Fruit fly (Drosophila melanogaster) whole organism, embryonic: ENCODE results near the gene Traf-like.
A peak's percentile ranks its signal among the peaks of the same experiment; 100 is the strongest.

Experiments used
- Ada2b ChIP-seq: fragments of 200-800 bp; sonication (Bioruptor generic); IDR thresholded peaks from 2 replicates; pipeline ENCODE4 v1.3.6; 2022; ENCODE audit warnings: missing biosample characterization, missing genetic modification characterization
- CG11247 ChIP-seq: fragments of 200-800 bp; sonication (Bioruptor generic); IDR thresholded peaks from 2 replicates; pipeline ENCODE4 v1.3.6; 2022; ENCODE audit warnings: missing biosample characterization, missing genetic modification characterization
- CG11504 ChIP-seq: fragments of 200-800 bp; sonication (Bioruptor generic); optimal IDR thresholded peaks from 3 replicates; lab custom pipeline; 2019; ENCODE audit warnings: missing biosample characterization, mild to moderate bottlenecking, missing genetic modification characterization, moderate library complexity
- CG11560 ChIP-seq: fragments of 200-800 bp; sonication (Bioruptor generic); IDR thresholded peaks from 3 replicates; pipeline ENCODE4 v1.3.6; 2022; ENCODE audit warnings: missing biosample characterization, missing genetic modification characterization
- CG11696 ChIP-seq: fragments of 200-800 bp; sonication (Bioruptor generic); IDR thresholded peaks from 2 replicates; pipeline ENCODE4 v1.3.6; 2022; ENCODE audit warnings: missing biosample characterization, missing genetic modification characterization
- CG12299 ChIP-seq: fragments of 200-800 bp; sonication (Bioruptor generic); optimal IDR thresholded peaks from 2 replicates; lab custom pipeline; 2018; ENCODE audit warnings: missing biosample characterization, mild to moderate bottlenecking, missing genetic modification characterization
- CG12744 ChIP-seq: fragments of 200-800 bp; sonication (Bioruptor generic); optimal IDR thresholded peaks from 2 replicates; lab custom pipeline; 2016; ENCODE audit warnings: missing biosample characterization, missing genetic modification characterization
- CG13424 ChIP-seq: fragments of 200-800 bp; sonication (Bioruptor generic); optimal IDR thresholded peaks from 2 replicates; lab custom pipeline; 2019; ENCODE audit warnings: missing biosample characterization, mild to moderate bottlenecking, missing genetic modification characterization, moderate library complexity
- CG13775 ChIP-seq: fragments of 200-800 bp; sonication (Bioruptor generic); optimal IDR thresholded peaks from 3 replicates; lab custom pipeline; 2017; ENCODE audit warnings: missing biosample characterization, mild to moderate bottlenecking, missing genetic modification characterization
- CG14710 ChIP-seq: fragments of 200-800 bp; sonication (Bioruptor generic); optimal IDR thresholded peaks from 3 replicates; lab custom pipeline; 2019; ENCODE audit warnings: missing biosample characterization, mild to moderate bottlenecking, missing genetic modification characterization, moderate library complexity
- CG17328 ChIP-seq: fragments of 200-800 bp; sonication (Bioruptor generic); IDR thresholded peaks from 2 replicates; pipeline ENCODE4 v1.3.6; 2022; ENCODE audit warnings: missing biosample characterization, missing genetic modification characterization
- CG2712 ChIP-seq: fragments of 200-800 bp; optimal IDR thresholded peaks from 3 replicates; lab custom pipeline; 2019; ENCODE audit warnings: missing biosample characterization, mild to moderate bottlenecking, missing genetic modification characterization, moderate library complexity
- CG3838 ChIP-seq: fragments of 200-800 bp; sonication (Bioruptor generic); optimal IDR thresholded peaks from 3 replicates; lab custom pipeline; 2016; ENCODE audit warnings: missing biosample characterization, missing genetic modification characterization
- CG42726 ChIP-seq: fragments of 200-800 bp; sonication (Bioruptor generic); IDR thresholded peaks from 2 replicates; pipeline ENCODE4 v1.3.6; 2022; ENCODE audit warnings: missing biosample characterization, missing genetic modification characterization; ENCODE audit not compliant: partially characterized antibody
- CG8924 ChIP-seq: fragments of 200-800 bp; optimal IDR thresholded peaks from 3 replicates; lab custom pipeline; 2019; ENCODE audit warnings: missing biosample characterization, mild to moderate bottlenecking, missing genetic modification characterization, moderate library complexity
- CG9609 ChIP-seq: fragments of 200-800 bp; sonication (Bioruptor generic); optimal IDR thresholded peaks from 3 replicates; lab custom pipeline; 2016; ENCODE audit warnings: missing biosample characterization, missing genetic modification characterization
- CG9876 ChIP-seq: fragments of 200-800 bp; sonication (Bioruptor generic); optimal IDR thresholded peaks from 2 replicates; lab custom pipeline; 2016; ENCODE audit warnings: missing biosample characterization, missing genetic modification characterization
- CHES-1-like ChIP-seq: fragments of 200-800 bp; sonication (Bioruptor generic); optimal IDR thresholded peaks from 2 replicates; lab custom pipeline; 2016; ENCODE audit warnings: missing biosample characterization, missing genetic modification characterization
- CoRest ChIP-seq: fragments of 200-800 bp; sonication (Bioruptor generic); optimal IDR thresholded peaks from 3 replicates; lab custom pipeline; 2018; ENCODE audit warnings: missing biosample characterization, mild to moderate bottlenecking, missing genetic modification characterization, moderate library complexity
- CrebB ChIP-seq: fragments of 200-800 bp; sonication (Bioruptor generic); optimal IDR thresholded peaks from 3 replicates; lab custom pipeline; 2018; ENCODE audit warnings: missing biosample characterization, mild to moderate bottlenecking, missing genetic modification characterization
- D ChIP-seq, 2 experiments: fragments of 200-800 bp in 1 of 2; fragments of >200 bp in 1 of 2; sonication (Bioruptor generic) in 1 of 2; optimal IDR thresholded peaks; 2 replicates in 1 of 2; 3 replicates in 1 of 2; lab custom pipeline; 2017; ENCODE audit warnings: mild to moderate bottlenecking in 1 of 2, missing biosample characterization in 1 of 2, missing genetic modification characterization in 1 of 2, missing genetic modification reagents in 1 of 2
- Fer1 ChIP-seq: fragments of 200-800 bp; sonication (Bioruptor generic); optimal IDR thresholded peaks from 2 replicates; lab custom pipeline; 2017; ENCODE audit warnings: missing biosample characterization, mild to moderate bottlenecking, missing genetic modification characterization
- Gsc ChIP-seq: fragments of 200-800 bp; sonication (Bioruptor generic); IDR thresholded peaks from 2 replicates; pipeline ENCODE4 v1.3.6; 2022; ENCODE audit warnings: missing biosample characterization, missing genetic modification characterization
- HLH3B ChIP-seq: fragments of 200-800 bp; sonication (Bioruptor generic); IDR thresholded peaks from 2 replicates; pipeline ENCODE4 v1.3.6; 2022; ENCODE audit warnings: missing biosample characterization, missing genetic modification characterization
- Hr3 ChIP-seq: fragments of 200-800 bp; sonication (Bioruptor generic); optimal IDR thresholded peaks from 3 replicates; lab custom pipeline; 2016; ENCODE audit warnings: missing biosample characterization, missing genetic modification characterization
- MTF-1 ChIP-seq: fragments of 200-800 bp; sonication (Bioruptor generic); optimal IDR thresholded peaks from 2 replicates; lab custom pipeline; 2018; ENCODE audit warnings: missing biosample characterization, mild to moderate bottlenecking, missing genetic modification characterization, borderline replicate concordance
- Mad ChIP-seq: fragments of 200-800 bp; sonication (Bioruptor generic); optimal IDR thresholded peaks from 2 replicates; lab custom pipeline; 2016; ENCODE audit warnings: missing biosample characterization, missing genetic modification characterization
- NC2β ChIP-seq: fragments of 200-800 bp; sonication (Bioruptor generic); optimal IDR thresholded peaks from 2 replicates; lab custom pipeline; 2016; ENCODE audit warnings: missing biosample characterization, missing genetic modification characterization
- Nf-YA ChIP-seq: fragments of 200-800 bp; sonication (Bioruptor generic); IDR thresholded peaks from 2 replicates; pipeline ENCODE4 v1.3.6; 2022; ENCODE audit warnings: missing biosample characterization, missing genetic modification characterization
- NfI ChIP-seq: fragments of 200-800 bp; sonication (Bioruptor generic); optimal IDR thresholded peaks from 3 replicates; lab custom pipeline; 2018; ENCODE audit warnings: missing biosample characterization, mild to moderate bottlenecking, missing genetic modification characterization, moderate library complexity
- Xbp1 ChIP-seq: fragments of 200-800 bp; sonication (Bioruptor generic); optimal IDR thresholded peaks from 3 replicates; lab custom pipeline; 2016; ENCODE audit warnings: missing biosample characterization, mild to moderate bottlenecking, missing genetic modification characterization
- Xrp1 ChIP-seq: fragments of 200-800 bp; sonication (Bioruptor generic); IDR thresholded peaks from 2 replicates; pipeline ENCODE4 v1.3.6; 2022; ENCODE audit warnings: missing biosample characterization, missing genetic modification characterization
- cad ChIP-seq: fragments of >200 bp; optimal IDR thresholded peaks from 2 replicates; lab custom pipeline; 2017; ENCODE audit warnings: missing biosample characterization, missing genetic modification characterization
- crol ChIP-seq: fragments of 200-800 bp; sonication (Bioruptor generic); IDR thresholded peaks from 2 replicates; pipeline ENCODE4 v1.3.6; 2022; ENCODE audit warnings: missing biosample characterization, missing genetic modification characterization
- crp ChIP-seq, 2 experiments: fragments of 200-800 bp; sonication (Bioruptor generic); optimal IDR thresholded peaks; 2 replicates in 1 of 2; 3 replicates in 1 of 2; lab custom pipeline; 2017; ENCODE audit warnings: missing biosample characterization in 2 of 2, missing genetic modification characterization in 2 of 2, mild to moderate bottlenecking in 1 of 2, moderate library complexity in 1 of 2
- dm ChIP-seq: fragments of 200-800 bp; sonication (Bioruptor generic); optimal IDR thresholded peaks from 3 replicates; lab custom pipeline; 2016; ENCODE audit warnings: missing biosample characterization, missing genetic modification characterization
- eve ChIP-seq, 2 experiments: fragments of >200 bp; optimal IDR thresholded peaks; 2 replicates each; lab custom pipeline; 2017; ENCODE audit warnings: missing biosample characterization in 2 of 2, missing genetic modification characterization in 2 of 2
- fd3F ChIP-seq: fragments of 200-800 bp; sonication (Bioruptor generic); optimal IDR thresholded peaks from 2 replicates; lab custom pipeline; 2018; ENCODE audit warnings: missing biosample characterization, mild to moderate bottlenecking, missing genetic modification characterization, moderate library complexity
- hb ChIP-seq: fragments of 200-800 bp; sonication (Bioruptor generic); IDR thresholded peaks from 3 replicates; pipeline ENCODE4 v1.3.6; 2022; ENCODE audit warnings: missing biosample characterization, missing genetic modification characterization; ENCODE audit not compliant: partially characterized antibody
- lola ChIP-seq, 3 experiments: fragments of >200 bp in 2 of 3; fragments of 200-800 bp in 1 of 3; sonication (Bioruptor generic) in 1 of 3; optimal IDR thresholded peaks; 2 replicates each; lab custom pipeline; 2017 to 2019; ENCODE audit warnings: missing biosample characterization in 3 of 3, missing genetic modification characterization in 3 of 3, mild to moderate bottlenecking in 1 of 3, moderate library complexity in 1 of 3
- pnt ChIP-seq: fragments of 200-800 bp; sonication (Bioruptor generic); optimal IDR thresholded peaks from 3 replicates; lab custom pipeline; 2016; ENCODE audit warnings: missing biosample characterization, missing genetic modification characterization
- prd ChIP-seq, 3 experiments: fragments of >200 bp in 2 of 3; fragments of 200-800 bp in 1 of 3; sonication (Bioruptor generic) in 1 of 3; optimal IDR thresholded peaks in 2 of 3; IDR thresholded peaks in 1 of 3; 2 replicates in 2 of 3; 3 replicates in 1 of 3; pipeline versions ENCODE4 v1.3.6 to Lab custom; 2017 to 2022; ENCODE audit warnings: missing biosample characterization in 1 of 3, missing genetic modification characterization in 1 of 3
- row ChIP-seq: fragments of 200-800 bp; sonication (Bioruptor generic); IDR thresholded peaks from 3 replicates; pipeline ENCODE4 v1.3.6; 2022; ENCODE audit warnings: missing biosample characterization, missing genetic modification characterization
- slbo ChIP-seq: fragments of 200-800 bp; sonication (Bioruptor generic); IDR thresholded peaks from 2 replicates; pipeline ENCODE4 v1.3.6; 2022; ENCODE audit warnings: missing biosample characterization, missing genetic modification characterization
- sr ChIP-seq: fragments of 200-800 bp; sonication (Bioruptor generic); IDR thresholded peaks from 3 replicates; pipeline ENCODE4 v1.3.6; 2022; ENCODE audit warnings: missing biosample characterization, missing genetic modification characterization
- tna ChIP-seq: fragments of 200-800 bp; sonication (Bioruptor generic); IDR thresholded peaks from 2 replicates; pipeline ENCODE4 v1.3.6; 2022; ENCODE audit warnings: missing biosample characterization, missing genetic modification characterization; ENCODE audit not compliant: partially characterized antibody
- wdn ChIP-seq: fragments of 200-800 bp; sonication (Bioruptor generic); IDR thresholded peaks from 2 replicates; pipeline ENCODE4 v1.3.6; 2022; ENCODE audit warnings: missing biosample characterization, missing genetic modification characterization

Gene Traf-like

DNA sequence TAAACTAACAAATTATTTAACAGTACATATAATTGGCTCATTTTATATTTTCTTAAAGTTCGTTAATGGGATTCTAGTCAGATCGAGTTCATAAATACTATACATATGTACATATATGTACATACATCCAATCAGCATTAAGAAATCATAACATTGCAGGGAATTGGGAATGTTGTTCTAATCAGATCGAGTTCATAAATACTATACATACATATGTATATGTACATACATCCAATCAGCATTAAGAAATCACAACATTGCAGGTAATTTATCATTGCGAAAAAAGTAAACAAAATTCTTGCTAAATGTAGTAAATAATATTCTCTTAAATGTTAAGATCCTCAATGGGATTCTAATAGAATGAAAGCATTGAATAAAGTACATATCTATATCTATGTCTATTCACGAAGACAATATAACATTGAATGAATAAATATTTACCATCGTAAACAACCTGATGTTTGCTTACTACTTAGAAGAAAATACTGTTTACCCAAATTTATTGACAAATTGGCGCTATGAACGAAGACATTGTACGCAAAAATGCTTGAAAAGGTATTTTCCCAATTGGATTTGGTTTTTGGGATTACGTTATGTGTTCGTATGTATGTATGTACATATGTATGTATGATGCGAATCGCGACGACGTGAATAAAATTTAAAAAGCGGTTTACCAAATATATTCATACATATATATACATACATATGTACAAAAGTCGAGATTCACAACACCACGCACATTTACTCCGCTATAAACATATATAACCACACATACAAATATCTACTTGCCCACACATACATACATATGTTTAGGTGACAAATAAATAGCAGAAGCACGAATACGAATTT, 31.0 kb upstream of the Traf-like start (continued):
- TF ChIP-seq CG9609 (GFP tag; lab: Kevin White, UChicago) = no peak
- TF ChIP-seq CG11504 (tag; lab: Kevin White, UChicago) = no peak
- TF ChIP-seq CG8924 (tag; lab: Kevin White, UChicago) = peak; percentile 78
- TF ChIP-seq prd (optimal IDR thresholded peaks at IDR 0.05; lab: Kevin White, UChicago) = no peak
- TF ChIP-seq prd (GFP tag; IDR thresholded peaks at IDR 0.05; lab: Robert Waterston, UW) = peak; percentile 12; the same call in 1 of the 3 replicates
- TF ChIP-seq Fer1 = peak; percentile 92
- no peak for TF ChIP-seq hb (GFP tag; lab: Robert Waterston, UW)
- peak; percentile 66 for TF ChIP-seq CG3838
- TF ChIP-seq CG11696 (GFP tag; lab: Robert Waterston, UW) = no peak
- TF ChIP-seq wdn (GFP tag; lab: Robert Waterston, UW) = peak; percentile 47; the same call in 1 of the 2 replicates
- peak; percentile 58; the same call in 1 of the 2 replicates for TF ChIP-seq HLH3B (GFP tag; lab: Robert Waterston, UW)
- TF ChIP-seq crol (GFP tag; lab: Robert Waterston, UW) = no peak
- TF ChIP-seq CG14710 (tag; lab: Kevin White, UChicago) = peak; percentile 78
- TF ChIP-seq CG11560 (tag; lab: Robert Waterston, UW) = no peak
- TF ChIP-seq cad (GFP tag; lab: Kevin White, UChicago) = no peak
- TF ChIP-seq CG13424 (tag; lab: Kevin White, UChicago) = peak; percentile 72
- peak; percentile 82 for TF ChIP-seq Xrp1 (GFP tag; lab: Robert Waterston, UW)
- peak in 1 of 3 experiments; percentile 71 for TF ChIP-seq lola (GFP tag; optimal IDR thresholded peaks at IDR 0.05; lab: Kevin White, UChicago)
- no peak for TF ChIP-seq CoRest (tag; lab: Kevin White, UChicago)
- TF ChIP-seq dm (GFP tag; lab: Kevin White, UChicago) = no peak
- TF ChIP-seq CG17328 (GFP tag; lab: Robert Waterston, UW) = peak; percentile 51; the same call in 1 of the 2 replicates
- TF ChIP-seq tna (GFP tag; lab: Robert Waterston, UW) = no peak
- TF ChIP-seq D (optimal IDR thresholded peaks at IDR 0.05; lab: Kevin White, UChicago) = no peak
- peak; percentile 60 for TF ChIP-seq D (GFP tag; optimal IDR thresholded peaks at IDR 0.05; lab: Kevin White, UChicago)
- TF ChIP-seq sr = no peak
- TF ChIP-seq Ada2b (GFP tag; lab: Robert Waterston, UW) = no peak; the same call in 1 of the 2 replicates
- TF ChIP-seq MTF-1 (GFP tag; lab: Kevin White, UChicago) = peak; percentile 89
- peak; percentile 45; the same call in 1 of the 2 replicates for TF ChIP-seq CG11247
- TF ChIP-seq Mad (GFP tag; lab: Kevin White, UChicago) = no peak
- no peak for TF ChIP-seq eve (GFP tag; optimal IDR thresholded peaks at IDR 0.05; lab: Kevin White, UChicago)
- peak; percentile 32; the same call in 1 of the 2 replicates for TF ChIP-seq Nf-YA
- no peak for TF ChIP-seq CG42726
- TF ChIP-seq CHES-1-like (GFP tag; lab: Kevin White, UChicago) = peak; percentile 68
- TF ChIP-seq CG12744 (GFP tag; lab: Kevin White, UChicago) = peak; percentile 70
- no peak for TF ChIP-seq crp (GFP tag; optimal IDR thresholded peaks at IDR 0.05; lab: Kevin White, UChicago)
- peak; percentile 57 for TF ChIP-seq CG2712
- peak; percentile 94 for TF ChIP-seq CrebB
- TF ChIP-seq NfI (GFP tag; lab: Kevin White, UChicago) = no peak
- peak; percentile 7 for TF ChIP-seq CG13775 (GFP tag; lab: Kevin White, UChicago)
- TF ChIP-seq Gsc (GFP tag; lab: Robert Waterston, UW) = no peak
- TF ChIP-seq slbo = no peak
- TF ChIP-seq pnt (GFP tag; lab: Kevin White, UChicago) = no peak
- no peak for TF ChIP-seq Hr3 (GFP tag; lab: Kevin White, UChicago)
- TF ChIP-seq fd3F (GFP tag; lab: Kevin White, UChicago) = peak; percentile 86
- no peak for TF ChIP-seq CG9876 (GFP tag; lab: Kevin White, UChicago)
- TF ChIP-seq Xbp1 (GFP tag; lab: Kevin White, UChicago) = no peak
- TF ChIP-seq NC2β (GFP tag; lab: Kevin White, UChicago) = peak; percentile 34
- TF ChIP-seq row (GFP tag; lab: Robert Waterston, UW) = no peak
- peak; percentile 91 for TF ChIP-seq CG12299 (tag; lab: Kevin White, UChicago)
